Worm (Caenorhabditis elegans): ENCODE measurements around the gene F59F5.4.

The F59F5.4 gene

DNA sequence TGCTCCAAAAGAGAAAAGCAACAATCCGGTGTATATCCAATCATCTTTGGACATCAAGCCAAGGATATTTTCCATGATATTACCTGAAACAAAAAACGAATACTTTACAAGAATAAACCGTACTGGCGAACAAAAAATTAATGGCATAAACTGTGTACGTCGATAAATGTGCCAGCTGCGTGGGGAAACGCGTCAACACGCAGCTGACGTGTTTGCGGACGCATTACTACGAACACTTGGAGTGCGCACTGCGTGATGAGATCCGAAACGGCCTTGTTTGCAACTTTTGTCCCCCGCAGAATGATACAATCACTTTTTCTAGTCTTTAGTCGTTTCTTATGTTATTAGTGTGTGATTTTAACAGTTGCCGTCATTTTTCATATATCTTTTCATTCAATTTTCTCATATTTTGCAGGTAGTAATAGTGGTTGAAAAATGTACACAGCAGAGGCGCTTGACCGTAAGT is 18.3 kb upstream of the F59F5.4 start, which contains the start of the genes mboa-7 and git-1:
mboa-7 (minus strand) TSS at position 83 of the 466 bp plus-strand sequence.
git-1 (plus strand) TSS at position 416 of the 466 bp plus-strand sequence.
- TF ChIP-seq cog-1 (tag; optimal IDR thresholded peaks at IDR 0.05): peak; percentile 62
- 0 out of 2 replicates have a peak, but pooled peaks have one; percentile 45 for TF ChIP-seq ztf-23 (GFP tag; IDR thresholded peaks at IDR 0.05)
- TF ChIP-seq klf-2 (GFP tag; conservative IDR thresholded peaks at IDR 0.05): no peak
- TF ChIP-seq flt-1 (GFP tag; IDR thresholded peaks at IDR 0.05): 0 out of 2 replicates have a peak, but pooled peaks have one; percentile 16
- TF ChIP-seq tab-1 (GFP tag; IDR thresholded peaks at IDR 0.05): 0 out of 2 replicates have a peak, but pooled peaks have one; percentile 71

- TF ChIP-seq cog-1 (tag; optimal IDR thresholded peaks at IDR 0.05) (no peak), ztf-23 (GFP tag; IDR thresholded peaks at IDR 0.05) (no peak), ztf-29 (GFP tag; IDR thresholded peaks at IDR 0.05) (no peak), klf-2 (GFP tag; conservative IDR thresholded peaks at IDR 0.05) (no peak), med-1 (GFP tag; optimal IDR thresholded peaks at IDR 0.05; ENCODE audit: insufficient read depth) (no peak), ref-1 (GFP tag; conservative IDR thresholded peaks at IDR 0.05) (no peak), T22C8.4 (GFP tag; IDR thresholded peaks at IDR 0.05) (no peak), tab-1 (GFP tag; IDR thresholded peaks at IDR 0.05) (no peak), flt-1 (GFP tag; IDR thresholded peaks at IDR 0.05) (no peak)
Observed at ce11 chrX:10527414-10527813, 15.4 kb upstream of the F59F5.4 start.

- no peak for TF ChIP-seq tab-1 (GFP tag; IDR thresholded peaks at IDR 0.05)
- TF ChIP-seq ztf-23 (GFP tag; IDR thresholded peaks at IDR 0.05): no peak
- no peak for TF ChIP-seq flt-1 (GFP tag; IDR thresholded peaks at IDR 0.05)
- TF ChIP-seq ref-1 (GFP tag; conservative IDR thresholded peaks at IDR 0.05): no peak
Observed at ce11 chrX:10528993-10529392, 13.8 kb upstream of the F59F5.4 start, which contains the start of the genes F14F3.5 and slcf-1. TSS of gene F14F3.5 (minus strand) at chrX:10529226. TSS of gene slcf-1 (plus strand) at chrX:10529294.

- TF ChIP-seq ztf-23 (GFP tag; IDR thresholded peaks at IDR 0.05) (no peak), cog-1 (tag; optimal IDR thresholded peaks at IDR 0.05) (no peak), ref-1 (GFP tag; conservative IDR thresholded peaks at IDR 0.05) (no peak), klf-2 (GFP tag; conservative IDR thresholded peaks at IDR 0.05) (no peak), med-1 (GFP tag; optimal IDR thresholded peaks at IDR 0.05; ENCODE audit: insufficient read depth) (no peak), ztf-29 (GFP tag; IDR thresholded peaks at IDR 0.05) (no peak), tab-1 (GFP tag; IDR thresholded peaks at IDR 0.05) (no peak), flt-1 (GFP tag; IDR thresholded peaks at IDR 0.05) (no peak), T22C8.4 (GFP tag; IDR thresholded peaks at IDR 0.05) (no peak)
Observed at ce11 chrX:10532180-10532833, 10.5 kb upstream of the F59F5.4 start.

ce11 chrX:10533447-10533846 is 9.4 kb upstream of the F59F5.4 start, which contains the start of gene glo-3:
TSS of gene glo-3 (plus strand) at chrX:10533699.
- no peak for TF ChIP-seq cog-1 (tag; optimal IDR thresholded peaks at IDR 0.05)
- TF ChIP-seq ztf-23 (GFP tag; IDR thresholded peaks at IDR 0.05): no peak
- no peak for TF ChIP-seq klf-2 (GFP tag; conservative IDR thresholded peaks at IDR 0.05)
- TF ChIP-seq ref-1 (GFP tag; conservative IDR thresholded peaks at IDR 0.05): no peak
- TF ChIP-seq tab-1 (GFP tag; IDR thresholded peaks at IDR 0.05): no peak
- TF ChIP-seq ztf-29 (GFP tag; IDR thresholded peaks at IDR 0.05): no peak
- no peak for TF ChIP-seq med-1 (GFP tag; optimal IDR thresholded peaks at IDR 0.05; ENCODE audit: insufficient read depth)
- TF ChIP-seq flt-1 (GFP tag; IDR thresholded peaks at IDR 0.05): no peak
- no peak for TF ChIP-seq T22C8.4 (GFP tag; IDR thresholded peaks at IDR 0.05)

DNA sequence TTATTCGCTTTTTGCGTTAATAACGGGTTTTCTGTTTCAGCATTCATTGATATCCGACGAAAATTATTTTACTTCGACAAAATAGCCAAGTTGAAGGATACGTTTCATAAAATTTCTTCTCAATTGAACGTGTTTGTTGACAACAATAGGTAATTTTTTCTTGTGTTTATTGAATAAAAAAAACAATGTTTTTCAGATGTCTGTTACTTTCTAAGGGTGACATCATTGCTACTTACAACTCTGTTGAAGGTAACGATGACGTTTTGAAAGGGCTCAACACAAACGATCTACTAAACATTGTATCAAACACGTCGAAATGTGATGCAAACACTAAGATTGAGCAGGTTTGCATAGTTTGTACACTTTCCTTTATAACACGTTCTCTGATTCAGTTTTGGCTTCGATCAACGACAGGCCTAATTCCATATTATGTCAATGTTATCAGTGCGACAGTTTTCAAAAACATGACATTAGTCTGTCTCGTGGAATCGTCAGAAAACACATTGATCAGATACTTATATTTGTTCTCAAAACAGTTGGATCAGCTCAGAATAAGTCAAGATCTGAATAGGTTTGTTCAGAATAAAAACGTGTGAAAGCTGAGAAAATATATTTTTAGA is 8.1 kb upstream of the F59F5.4 start:
- no peak for TF ChIP-seq med-1 (GFP tag; optimal IDR thresholded peaks at IDR 0.05; ENCODE audit: insufficient read depth)
- no peak for TF ChIP-seq flt-1 (GFP tag; IDR thresholded peaks at IDR 0.05)
- TF ChIP-seq ztf-23 (GFP tag; IDR thresholded peaks at IDR 0.05): no peak
- no peak for TF ChIP-seq tab-1 (GFP tag; IDR thresholded peaks at IDR 0.05)
- no peak for TF ChIP-seq T22C8.4 (GFP tag; IDR thresholded peaks at IDR 0.05)
- TF ChIP-seq ref-1 (GFP tag; conservative IDR thresholded peaks at IDR 0.05): no peak
- TF ChIP-seq cog-1 (tag; optimal IDR thresholded peaks at IDR 0.05): no peak
- TF ChIP-seq klf-2 (GFP tag; conservative IDR thresholded peaks at IDR 0.05): no peak
- TF ChIP-seq ztf-29 (GFP tag; IDR thresholded peaks at IDR 0.05): no peak

DNA sequence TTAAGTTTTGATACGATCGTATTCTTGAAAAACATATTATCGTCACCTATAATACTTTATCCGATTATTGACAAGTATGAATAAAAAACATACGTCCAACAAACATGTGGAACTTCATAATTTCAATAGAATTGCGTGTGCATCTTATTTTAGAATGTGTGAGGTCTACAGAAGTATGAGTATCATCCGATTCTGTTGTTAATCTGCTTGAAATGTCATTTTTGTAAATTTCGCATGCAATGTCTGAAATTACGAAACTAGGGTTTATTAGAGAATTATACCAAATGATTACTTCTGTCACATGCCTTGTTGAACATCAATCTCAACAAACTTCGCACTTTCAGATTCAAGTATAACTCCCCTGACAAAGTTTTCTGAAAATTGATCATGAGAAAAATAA is 1.0 kb upstream of the F59F5.4 start:
- no peak for TF ChIP-seq cog-1 (tag; optimal IDR thresholded peaks at IDR 0.05)
- no peak for TF ChIP-seq ztf-23 (GFP tag; IDR thresholded peaks at IDR 0.05)
- no peak for TF ChIP-seq T22C8.4 (GFP tag; IDR thresholded peaks at IDR 0.05)
- no peak for TF ChIP-seq klf-2 (GFP tag; conservative IDR thresholded peaks at IDR 0.05)
- no peak for TF ChIP-seq med-1 (GFP tag; optimal IDR thresholded peaks at IDR 0.05; ENCODE audit: insufficient read depth)
- no peak for TF ChIP-seq tab-1 (GFP tag; IDR thresholded peaks at IDR 0.05)
- no peak for TF ChIP-seq ref-1 (GFP tag; conservative IDR thresholded peaks at IDR 0.05)
- TF ChIP-seq ztf-29 (GFP tag; IDR thresholded peaks at IDR 0.05): no peak
- no peak for TF ChIP-seq flt-1 (GFP tag; IDR thresholded peaks at IDR 0.05)

ce11 chrX:10545716-10546115 is 2.9 kb downstream of the F59F5.4 start, which contains the start of gene F59F5.5:
TSS of gene F59F5.5 (plus strand) at chrX:10546016.
- no peak for TF ChIP-seq cog-1 (tag; optimal IDR thresholded peaks at IDR 0.05)
- TF ChIP-seq tab-1 (GFP tag; IDR thresholded peaks at IDR 0.05): no peak
- TF ChIP-seq med-1 (GFP tag; optimal IDR thresholded peaks at IDR 0.05; ENCODE audit: insufficient read depth): no peak

DNA sequence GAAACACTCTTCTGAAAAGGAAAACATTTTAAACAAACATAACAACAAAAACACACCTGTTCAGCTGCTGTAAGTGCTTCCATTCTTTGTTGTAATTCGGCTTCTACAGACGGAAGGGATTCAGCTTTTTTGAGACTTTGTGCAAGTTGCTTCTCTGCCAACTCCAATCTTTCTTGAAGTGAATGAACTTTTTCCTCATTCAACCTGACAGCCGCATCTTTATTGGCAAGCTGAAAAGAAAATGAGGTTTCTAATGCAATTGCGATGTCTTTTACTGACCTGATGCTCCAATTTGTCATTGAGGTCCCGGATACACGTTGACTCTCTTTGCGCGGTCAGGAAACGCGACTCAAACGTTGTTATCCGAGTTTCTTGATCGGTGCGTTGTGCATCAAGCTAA is 10.2 kb downstream of the F59F5.4 start:
- TF ChIP-seq ztf-29 (GFP tag; IDR thresholded peaks at IDR 0.05): no peak

Data from whole organism, midembryonic.